Fruit fly (Drosophila melanogaster) whole organism, wandering third instar larva: Measurements from ENCODE around the gene CG14710.

Source experiments
- Abd-B ChIP-seq: fragments of >200 bp; optimal IDR thresholded peaks from 2 replicates; lab custom pipeline; 2017; ENCODE audit warnings: missing biosample characterization, missing genetic modification characterization
- CG32264 ChIP-seq: fragments of 200-800 bp; sonication (Bioruptor generic); optimal IDR thresholded peaks from 2 replicates; lab custom pipeline; 2016; ENCODE audit warnings: missing biosample characterization, missing genetic modification characterization
- CG9705 ChIP-seq: fragments of 200-800 bp; sonication (Bioruptor generic); optimal IDR thresholded peaks from 2 replicates; lab custom pipeline; 2018; ENCODE audit warnings: missing biosample characterization, mild to moderate bottlenecking, missing genetic modification characterization
- CrebA ChIP-seq: fragments of 200-800 bp; sonication (Bioruptor generic); optimal IDR thresholded peaks from 2 replicates; lab custom pipeline; 2016; ENCODE audit warnings: missing biosample characterization, mild to moderate bottlenecking, missing genetic modification characterization, borderline replicate concordance
- Dfd ChIP-seq: fragments of >200 bp; optimal IDR thresholded peaks from 2 replicates; lab custom pipeline; 2017; ENCODE audit warnings: missing biosample characterization, missing genetic modification characterization
- Dif ChIP-seq: fragments of 200-275, 200-300 bp; sonication (Bioruptor generic); optimal IDR thresholded peaks from 2 replicates; lab custom pipeline; 2018; ENCODE audit warnings: missing biosample characterization, missing genetic modification characterization; ENCODE audit not compliant: partially characterized antibody
- GATAd ChIP-seq: sonication (Bioruptor generic); optimal IDR thresholded peaks from 2 replicates; lab custom pipeline; 2016; ENCODE audit warnings: missing biosample characterization, missing genetic modification characterization
- Hnf4 ChIP-seq: fragments of 200-800 bp; sonication (Bioruptor generic); optimal IDR thresholded peaks from 2 replicates; lab custom pipeline; 2016; ENCODE audit warnings: missing biosample characterization, mild to moderate bottlenecking, missing genetic modification characterization
- Hr78 ChIP-seq: fragments of >200 bp; optimal IDR thresholded peaks from 2 replicates; lab custom pipeline; 2017; ENCODE audit warnings: missing biosample characterization, missing genetic modification characterization
- Hr83 ChIP-seq: fragments of 200-300 bp; sonication (Bioruptor generic); optimal IDR thresholded peaks from 2 replicates; lab custom pipeline; 2016; ENCODE audit warnings: missing biosample characterization, mild to moderate bottlenecking, missing genetic modification characterization, moderate library complexity; ENCODE audit not compliant: poor library complexity, severe bottlenecking
- Jra ChIP-seq: sonication (Bioruptor generic); optimal IDR thresholded peaks from 2 replicates; lab custom pipeline; 2016; ENCODE audit warnings: missing biosample characterization, missing genetic modification characterization
- Mio ChIP-seq: sonication (Bioruptor generic); optimal IDR thresholded peaks from 2 replicates; lab custom pipeline; 2016; ENCODE audit warnings: missing biosample characterization, missing genetic modification characterization
- Myc ChIP-seq: fragments of >200 bp; optimal IDR thresholded peaks from 2 replicates; lab custom pipeline; 2017
- N ChIP-seq: fragments of >200 bp; optimal IDR thresholded peaks from 2 replicates; lab custom pipeline; 2018; ENCODE audit warnings: missing biosample characterization, missing external identifiers, missing genetic modification characterization
- OdsH ChIP-seq: fragments of 200-800 bp; sonication (Bioruptor generic); optimal IDR thresholded peaks from 2 replicates; lab custom pipeline; 2016; ENCODE audit warnings: missing biosample characterization, mild to moderate bottlenecking, missing genetic modification characterization
- Rel ChIP-seq, 2 experiments: fragments of 200-800 bp; sonication (Bioruptor generic) in 1 of 2; optimal IDR thresholded peaks; 2 replicates in 1 of 2; 3 replicates in 1 of 2; lab custom pipeline; 2016 to 2019; ENCODE audit warnings: mild to moderate bottlenecking in 2 of 2, missing biosample characterization in 2 of 2, missing genetic modification characterization in 2 of 2, moderate library complexity in 1 of 2
- Vsx2 ChIP-seq: fragments of 200-300, 225-300 bp; sonication (Bioruptor generic); optimal IDR thresholded peaks from 2 replicates; lab custom pipeline; 2018; ENCODE audit warnings: missing biosample characterization, missing genetic modification characterization; ENCODE audit not compliant: partially characterized antibody
- br ChIP-seq: fragments of 200-800 bp; sonication (Bioruptor generic); optimal IDR thresholded peaks from 2 replicates; lab custom pipeline; 2016; ENCODE audit warnings: missing biosample characterization, missing genetic modification characterization
- brk ChIP-seq: fragments of 200-800 bp; sonication (Bioruptor generic); optimal IDR thresholded peaks from 2 replicates; lab custom pipeline; 2016; ENCODE audit warnings: missing biosample characterization, mild to moderate bottlenecking, missing genetic modification characterization
- dl ChIP-seq, 2 experiments: fragments of 175-275, 200-275 bp in 1 of 2; fragments of 200-275 bp in 1 of 2; sonication (Bioruptor generic); optimal IDR thresholded peaks; lab custom pipeline; 2018; ENCODE audit warnings: mild to moderate bottlenecking in 2 of 2, missing biosample characterization in 2 of 2, missing genetic modification characterization in 2 of 2, moderate library complexity in 2 of 2; ENCODE audit not compliant: partially characterized antibody in 2 of 2, insufficient read depth in 1 of 2
- dmrt93B ChIP-seq: fragments of 200-800 bp; sonication (Bioruptor generic); optimal IDR thresholded peaks from 2 replicates; lab custom pipeline; 2018; ENCODE audit warnings: missing biosample characterization, mild to moderate bottlenecking, missing genetic modification characterization
- dsf ChIP-seq: sonication (Bioruptor generic); optimal IDR thresholded peaks from 2 replicates; lab custom pipeline; 2016; ENCODE audit warnings: missing biosample characterization, missing genetic modification characterization, borderline replicate concordance
- ey ChIP-seq: fragments of 200-800 bp; sonication (Bioruptor generic); optimal IDR thresholded peaks from 2 replicates; lab custom pipeline; 2016; ENCODE audit warnings: missing biosample characterization, missing genetic modification characterization
- foxo ChIP-seq, 2 experiments: fragments of 200-800 bp; sonication (Bioruptor generic); optimal IDR thresholded peaks; 2 replicates in 1 of 2; 3 replicates in 1 of 2; lab custom pipeline; 2016 to 2017; ENCODE audit warnings: missing biosample characterization in 2 of 2, missing genetic modification characterization in 2 of 2
- fru ChIP-seq: fragments of 200-800 bp; sonication (Bioruptor generic); optimal IDR thresholded peaks from 3 replicates; lab custom pipeline; 2016; ENCODE audit warnings: missing biosample characterization, mild to moderate bottlenecking, missing genetic modification characterization
- h ChIP-seq: fragments of 200-800 bp; sonication (Bioruptor generic); optimal IDR thresholded peaks from 3 replicates; lab custom pipeline; 2016; ENCODE audit warnings: missing biosample characterization, mild to moderate bottlenecking, missing genetic modification characterization
- jim ChIP-seq: fragments of 175-275, 200-325 bp; sonication (Bioruptor generic); optimal IDR thresholded peaks from 2 replicates; lab custom pipeline; 2016; ENCODE audit warnings: missing biosample characterization, mild to moderate bottlenecking, missing genetic modification characterization
- lola ChIP-seq: fragments of >200 bp; optimal IDR thresholded peaks from 2 replicates; lab custom pipeline; 2017; ENCODE audit warnings: missing biosample characterization, missing genetic modification characterization
- pan ChIP-seq: fragments of >200 bp; optimal IDR thresholded peaks from 2 replicates; lab custom pipeline; 2017
- psq ChIP-seq: fragments of 200-800 bp; sonication (Bioruptor generic); optimal IDR thresholded peaks from 3 replicates; lab custom pipeline; 2017; ENCODE audit warnings: missing biosample characterization, mild to moderate bottlenecking, missing genetic modification characterization, moderate library complexity
- rgr ChIP-seq: fragments of 200-800 bp; sonication (Bioruptor generic); optimal IDR thresholded peaks from 3 replicates; lab custom pipeline; 2016; ENCODE audit warnings: missing biosample characterization, mild to moderate bottlenecking, missing genetic modification characterization
- sage ChIP-seq: fragments of 200-800 bp; sonication (Bioruptor generic); optimal IDR thresholded peaks from 2 replicates; lab custom pipeline; 2016; ENCODE audit warnings: missing biosample characterization, mild to moderate bottlenecking, missing genetic modification characterization
- sv ChIP-seq: fragments of 200-800 bp; sonication (Bioruptor generic); optimal IDR thresholded peaks from 3 replicates; lab custom pipeline; 2016; ENCODE audit warnings: missing biosample characterization, missing genetic modification characterization
- tai ChIP-seq: sonication (Bioruptor generic); optimal IDR thresholded peaks from 2 replicates; lab custom pipeline; 2016; ENCODE audit warnings: missing biosample characterization, missing genetic modification characterization
- usp ChIP-seq: fragments of >200 bp; optimal IDR thresholded peaks from 2 replicates; lab custom pipeline; 2017; ENCODE audit warnings: missing biosample characterization, missing genetic modification characterization

The CG14710 gene

DNA sequence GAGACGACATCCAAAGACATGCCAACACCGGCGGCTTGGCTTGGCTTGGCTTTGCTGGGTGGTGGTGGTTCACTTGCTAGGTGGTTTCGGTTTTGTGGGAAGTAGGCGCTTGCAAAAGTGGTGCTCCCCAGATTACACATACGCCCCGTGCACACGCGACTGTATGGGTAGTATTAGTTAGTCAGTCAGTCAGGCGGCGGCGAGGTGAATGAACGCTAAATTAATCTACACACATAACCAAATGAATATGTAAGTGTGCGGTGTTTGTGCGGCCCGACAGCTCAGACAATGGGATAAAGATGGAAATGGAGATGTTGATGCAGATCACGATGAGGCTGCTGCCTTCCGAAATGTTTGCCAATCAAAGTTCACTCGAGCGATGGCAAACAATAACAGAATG is 16.8 kb upstream of the CG14710 start:
- no peak for TF ChIP-seq Dfd (GFP tag; lab: Kevin White, UChicago)
- TF ChIP-seq lola (GFP tag; lab: Kevin White, UChicago), result no peak
- no peak for TF ChIP-seq dmrt93B
- no peak for TF ChIP-seq N (GFP tag; lab: Kevin White, UChicago)

DNA sequence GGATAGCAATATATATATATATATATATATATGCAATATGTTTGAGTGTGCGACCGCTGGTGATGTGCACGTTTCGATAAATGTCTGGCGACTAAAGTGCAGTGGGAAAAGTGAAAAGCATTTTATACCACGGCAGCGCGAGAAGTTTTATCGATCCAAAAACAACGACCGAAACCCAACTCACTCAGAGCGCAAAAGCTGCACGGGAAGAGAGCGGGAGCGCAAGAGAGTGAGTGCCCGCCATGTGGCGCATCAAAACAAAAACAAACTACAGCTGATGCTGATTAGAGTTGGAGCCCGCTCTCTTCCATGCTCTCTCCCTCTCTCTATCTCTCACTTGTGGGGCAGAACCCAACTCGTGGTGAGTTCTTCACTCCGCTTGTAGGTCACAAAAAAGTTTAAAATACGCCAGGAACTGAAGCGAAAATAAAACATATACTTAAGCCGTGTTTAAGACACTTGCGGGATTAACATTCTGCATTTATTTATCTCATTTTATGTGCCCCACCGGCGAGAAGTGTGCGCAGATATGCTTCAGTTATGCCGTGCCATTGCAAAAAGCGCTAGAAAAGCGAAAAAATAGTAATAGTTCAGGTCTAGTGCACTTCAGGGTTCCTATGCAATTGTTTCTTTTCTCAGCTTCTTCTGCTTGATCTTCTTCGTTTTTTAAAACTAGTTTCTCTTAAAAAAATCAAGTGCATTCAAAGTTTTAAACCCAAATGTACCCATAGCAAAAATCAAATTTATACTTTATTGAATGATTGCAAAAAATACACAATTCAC is 15.0 kb upstream of the CG14710 start:
- TF ChIP-seq Vsx2 (GFP tag; lab: Kevin White, UChicago) (peak; percentile 81), jim (no peak), Dif (peak; percentile 94), dl (GFP tag; optimal IDR thresholded peaks at IDR 0.05; lab: Kevin White, UChicago; ENCODE audit: insufficient read depth in 1 of 2, partially characterized antibody in 2 of 2) (peak; percentile 87 to 88)

DNA sequence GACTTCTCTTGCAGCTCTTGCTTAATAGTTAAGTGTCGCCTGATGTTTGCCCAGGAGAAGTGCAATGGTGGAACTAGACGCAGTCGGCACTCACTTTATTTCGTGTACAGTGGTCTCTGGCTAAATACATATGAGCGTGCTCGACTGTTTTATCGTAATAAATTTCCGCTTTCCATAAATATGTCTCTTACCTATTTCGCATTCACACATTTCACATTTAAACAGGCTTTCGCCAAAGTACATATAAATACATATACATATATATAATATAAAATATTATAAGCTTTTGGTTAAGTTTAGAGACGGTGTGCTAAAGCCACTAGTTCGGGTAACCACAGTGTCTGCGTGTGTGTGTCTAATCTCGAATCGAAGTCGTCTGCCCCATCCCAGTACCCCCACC is 13.2 kb upstream of the CG14710 start:
- TF ChIP-seq usp (no peak), dl (GFP tag; optimal IDR thresholded peaks at IDR 0.05; lab: Kevin White, UChicago; ENCODE audit: insufficient read depth in 1 of 2, partially characterized antibody in 2 of 2) (no peak), CG32264 (GFP tag; lab: Kevin White, UChicago) (no peak), Dif (no peak), tai (GFP tag; lab: Kevin White, UChicago) (no peak), br (GFP tag; lab: Kevin White, UChicago) (no peak), pan (lab: Kevin White, UChicago) (no peak), lola (GFP tag; lab: Kevin White, UChicago) (no peak), CrebA (GFP tag; lab: Kevin White, UChicago) (no peak), fru (GFP tag; lab: Kevin White, UChicago) (no peak), Hr78 (GFP tag; lab: Kevin White, UChicago) (no peak), GATAd (GFP tag; lab: Kevin White, UChicago) (no peak)

DNA sequence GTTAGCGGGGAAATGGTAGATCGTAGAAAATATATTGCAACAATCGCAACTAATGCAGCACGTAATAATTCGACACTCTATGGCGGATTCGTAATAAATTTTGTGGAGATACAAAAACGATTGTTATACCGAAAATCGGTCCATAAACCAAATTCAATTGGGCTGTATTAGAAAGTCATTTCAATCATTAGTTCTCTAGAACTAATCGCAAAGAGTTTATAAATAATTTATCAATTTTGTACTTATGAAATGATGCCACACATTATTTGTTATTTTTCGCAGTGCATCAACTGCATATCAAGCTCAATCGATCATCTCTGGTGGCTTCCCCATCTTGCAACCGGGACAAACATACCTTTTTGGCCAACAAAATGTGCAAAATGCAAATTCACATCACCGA is 7.4 kb upstream of the CG14710 start:
- TF ChIP-seq Abd-B (GFP tag; lab: Kevin White, UChicago), result no peak
- no peak for TF ChIP-seq dmrt93B
- TF ChIP-seq Vsx2 (GFP tag; lab: Kevin White, UChicago), result no peak
- TF ChIP-seq Hr83 (GFP tag; lab: Kevin White, UChicago), result no peak
- TF ChIP-seq tai (GFP tag; lab: Kevin White, UChicago), result no peak
- TF ChIP-seq sage (GFP tag; lab: Kevin White, UChicago), result no peak
- TF ChIP-seq dsf (GFP tag; lab: Kevin White, UChicago), result no peak
- TF ChIP-seq foxo (GFP tag; optimal IDR thresholded peaks at IDR 0.05; lab: Kevin White, UChicago), result no peak
- no peak for TF ChIP-seq usp
- no peak for TF ChIP-seq brk (GFP tag; lab: Kevin White, UChicago)

DNA sequence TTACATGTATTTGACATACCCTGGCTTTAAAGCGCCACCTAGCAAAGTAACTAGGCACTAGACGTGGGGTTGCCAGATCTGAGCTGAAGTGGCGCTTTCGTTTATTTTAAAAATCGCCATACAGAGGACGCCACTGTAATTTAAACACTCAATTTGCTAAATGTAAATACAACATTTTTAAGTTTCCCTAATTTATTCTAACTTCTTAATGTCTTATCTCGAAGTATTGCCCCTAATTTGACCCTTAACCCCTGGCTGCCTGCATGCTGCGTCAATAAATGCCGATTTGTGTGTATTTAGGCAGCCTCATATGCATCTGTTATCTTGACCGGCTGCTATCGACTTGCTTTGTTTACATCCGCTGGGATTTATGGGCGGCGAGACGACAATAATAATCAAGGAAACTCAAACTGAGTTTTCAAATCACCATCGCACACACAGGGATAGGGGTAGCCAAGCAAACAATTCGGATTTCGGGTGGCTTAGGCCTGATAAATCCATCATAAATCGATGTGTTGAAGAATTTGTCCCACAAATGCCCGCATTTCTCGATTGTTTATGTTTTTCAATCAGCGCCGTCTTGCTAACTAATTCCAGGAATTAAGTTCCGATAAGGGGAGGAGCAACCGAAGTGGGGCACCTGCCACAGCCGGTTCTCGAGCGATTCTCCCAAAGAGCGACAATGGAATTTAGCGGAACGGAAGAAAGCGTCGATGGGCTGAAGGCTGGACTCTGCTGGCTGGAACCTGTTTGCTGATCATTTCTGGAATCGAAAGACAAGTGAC is 6.4 kb upstream of the CG14710 start:
- TF ChIP-seq CG9705, result peak; percentile 0
- no peak for TF ChIP-seq Rel (GFP tag; optimal IDR thresholded peaks at IDR 0.05; lab: Kevin White, UChicago)
- no peak for TF ChIP-seq Rel (tag; optimal IDR thresholded peaks at IDR 0.05; lab: Kevin White, UChicago)
- no peak for TF ChIP-seq sage (GFP tag; lab: Kevin White, UChicago)
- no peak for TF ChIP-seq pan (lab: Kevin White, UChicago)
- peak; percentile 61 for TF ChIP-seq sv (GFP tag; lab: Kevin White, UChicago)
- peak; percentile 67 for TF ChIP-seq rgr
- TF ChIP-seq dmrt93B, result peak; percentile 17
- no peak for TF ChIP-seq Abd-B (GFP tag; lab: Kevin White, UChicago)
- no peak for TF ChIP-seq Mio
- no peak for TF ChIP-seq brk (GFP tag; lab: Kevin White, UChicago)
- TF ChIP-seq psq, result peak; percentile 40
- TF ChIP-seq tai (GFP tag; lab: Kevin White, UChicago), result peak; percentile 74
- TF ChIP-seq Hnf4 (GFP tag; lab: Kevin White, UChicago), result peak; percentile 62
- TF ChIP-seq br (GFP tag; lab: Kevin White, UChicago), result peak; percentile 21
- peak; percentile 75 for TF ChIP-seq Myc (lab: Kevin White, UChicago)
- TF ChIP-seq GATAd (GFP tag; lab: Kevin White, UChicago), result no peak
- no peak for TF ChIP-seq fru (GFP tag; lab: Kevin White, UChicago)
- no peak for TF ChIP-seq Dif
- peak; percentile 63 for TF ChIP-seq h
- no peak for TF ChIP-seq Jra (GFP tag; lab: Kevin White, UChicago)
- TF ChIP-seq lola (GFP tag; lab: Kevin White, UChicago), result no peak
- no peak for TF ChIP-seq usp
- no peak for TF ChIP-seq Dfd (GFP tag; lab: Kevin White, UChicago)
- TF ChIP-seq dl (GFP tag; optimal IDR thresholded peaks at IDR 0.05; lab: Kevin White, UChicago; ENCODE audit: insufficient read depth in 1 of 2, partially characterized antibody in 2 of 2), result no peak
- no peak for TF ChIP-seq dsf (GFP tag; lab: Kevin White, UChicago)
- peak; percentile 47 for TF ChIP-seq ey (GFP tag; lab: Kevin White, UChicago)
- peak; percentile 63 for TF ChIP-seq OdsH
- no peak for TF ChIP-seq Vsx2 (GFP tag; lab: Kevin White, UChicago)
